Worm (Caenorhabditis elegans) whole organism, early embryonic: Measurements from ENCODE around the gene spe-49.

Experiments
- F13C5.2 ChIP-seq: sonication (generic microtip); optimal IDR thresholded peaks from 2 replicates; lab custom pipeline; 2017; ENCODE audit warnings: mild to moderate bottlenecking, missing genetic modification characterization, inconsistent platforms, missing compliant biosample characterization
- ama-1 ChIP-seq: fragments of 150-350 bp; optimal IDR thresholded peaks from 2 replicates; lab custom pipeline; 2014
- ceh-13 ChIP-seq: fragments of 200-800 bp; sonication (Bioruptor generic); optimal IDR thresholded peaks from 2 replicates; lab custom pipeline; 2018; ENCODE audit warnings: mild to moderate bottlenecking, missing genetic modification characterization, missing compliant biosample characterization
- ets-7 ChIP-seq: sonication (generic microtip); optimal IDR thresholded peaks from 2 replicates; lab custom pipeline; 2016; ENCODE audit warnings: missing genotype, missing genetic modification characterization, missing compliant biosample characterization
- flt-1 ChIP-seq: fragments of 200-800 bp; sonication (Bioruptor generic); IDR thresholded peaks from 2 replicates; pipeline ENCODE4 v1.3.6; 2022; ENCODE audit warnings: missing genetic modification characterization, missing compliant biosample characterization
- hmbx-1 ChIP-seq: sonication (generic microtip); optimal IDR thresholded peaks from 2 replicates; lab custom pipeline; 2016; ENCODE audit warnings: mild to moderate bottlenecking, missing genetic modification characterization, missing compliant biosample characterization
- hnd-1 ChIP-seq: sonication (generic microtip); optimal IDR thresholded peaks from 2 replicates; lab custom pipeline; 2016; ENCODE audit warnings: missing genetic modification characterization, missing compliant biosample characterization
- pes-1 ChIP-seq: fragments of 200-800 bp; sonication (Bioruptor generic); IDR thresholded peaks from 2 replicates; pipeline ENCODE4 v1.3.6; 2022; ENCODE audit warnings: missing genetic modification reagents, missing genetic modification characterization, missing compliant biosample characterization
- sea-1 ChIP-seq: fragments of 200-800 bp; sonication (Bioruptor generic); conservative IDR thresholded peaks from 2 replicates; pipeline ENCODE4 v1.3.6; 2022; ENCODE audit warnings: missing genetic modification characterization, missing compliant biosample characterization
- tbx-37 ChIP-seq: fragments of 200-800 bp; sonication (Bioruptor generic); conservative IDR thresholded peaks from 2 replicates; pipeline ENCODE4 v1.3.6; 2022; ENCODE audit warnings: missing genetic modification reagents, missing genetic modification characterization, missing compliant biosample characterization
- tra-4 ChIP-seq: sonication (generic microtip); optimal IDR thresholded peaks from 2 replicates; lab custom pipeline; 2017; ENCODE audit warnings: missing genetic modification characterization, missing compliant biosample characterization

ce11 chrV:6244631-6245030, 36.5 kb upstream of the spe-49 start:
- TF ChIP-seq hnd-1 (tag; lab: Kevin White, UChicago) = no peak
- TF ChIP-seq ets-7 (tag; lab: Kevin White, UChicago) = no peak
- no peak for TF ChIP-seq ceh-13 (GFP tag; lab: Kevin White, UChicago)
- TF ChIP-seq sea-1 (GFP tag; lab: Robert Waterston, UW) = no peak
- TF ChIP-seq ama-1 (lab: Kevin White, UChicago) = no peak
- TF ChIP-seq flt-1 (GFP tag; lab: Robert Waterston, UW) = no peak
- TF ChIP-seq tbx-37 (GFP tag; lab: Robert Waterston, UW) = no peak
- no peak for TF ChIP-seq tra-4 (tag; lab: Kevin White, UChicago)
- TF ChIP-seq pes-1 (GFP tag; lab: Robert Waterston, UW) = no peak
- TF ChIP-seq F13C5.2 = no peak
- no peak for TF ChIP-seq hmbx-1 (tag; lab: Kevin White, UChicago)
